Fruit fly (Drosophila melanogaster) whole organism, embryonic: Measurements from ENCODE around the gene dib.
A peak's percentile ranks its signal among the peaks of the same experiment; 100 is the strongest.

Experiments used
- Atf3 ChIP-seq: fragments of 200-800 bp; sonication (Bioruptor generic); optimal IDR thresholded peaks from 3 replicates; lab custom pipeline; 2016; ENCODE audit warnings: missing biosample characterization, missing genetic modification characterization
- CG1024 ChIP-seq: fragments of 200-800 bp; sonication (Bioruptor generic); IDR thresholded peaks from 2 replicates; pipeline ENCODE4 v1.3.6; 2022; ENCODE audit warnings: missing biosample characterization, missing genetic modification characterization
- CG10366 ChIP-seq: fragments of 200-800 bp; sonication (Bioruptor generic); IDR thresholded peaks from 2 replicates; pipeline ENCODE4 v1.3.6; 2022; ENCODE audit warnings: missing biosample characterization, missing genetic modification characterization
- CG10431 ChIP-seq: fragments of 200-800 bp; sonication (Bioruptor generic); optimal IDR thresholded peaks from 3 replicates; lab custom pipeline; 2018; ENCODE audit warnings: missing biosample characterization, mild to moderate bottlenecking, missing genetic modification characterization
- CG10654 ChIP-seq: fragments of 200-800 bp; sonication (Bioruptor generic); optimal IDR thresholded peaks from 2 replicates; lab custom pipeline; 2016; ENCODE audit warnings: missing biosample characterization, missing genetic modification characterization
- CG12769 ChIP-seq: fragments of 200-800 bp; sonication (Bioruptor generic); optimal IDR thresholded peaks from 2 replicates; lab custom pipeline; 2019; ENCODE audit warnings: missing biosample characterization, mild to moderate bottlenecking, missing genetic modification characterization, moderate library complexity
- CG13287 ChIP-seq: fragments of 200-800 bp; sonication (Bioruptor generic); IDR thresholded peaks from 2 replicates; pipeline ENCODE4 v1.3.6; 2022; ENCODE audit warnings: missing biosample characterization, missing genetic modification characterization; ENCODE audit not compliant: partially characterized antibody
- CG14710 ChIP-seq: fragments of 200-800 bp; sonication (Bioruptor generic); optimal IDR thresholded peaks from 3 replicates; lab custom pipeline; 2019; ENCODE audit warnings: missing biosample characterization, mild to moderate bottlenecking, missing genetic modification characterization, moderate library complexity
- CG17186 ChIP-seq: fragments of 200-800 bp; sonication (Bioruptor generic); optimal IDR thresholded peaks from 3 replicates; lab custom pipeline; 2017; ENCODE audit warnings: missing biosample characterization, missing genetic modification reagents, missing genetic modification characterization
- CG1832 ChIP-seq: fragments of 200-800 bp; sonication (Bioruptor generic); optimal IDR thresholded peaks from 2 replicates; lab custom pipeline; 2017; ENCODE audit warnings: missing biosample characterization, mild to moderate bottlenecking, missing genetic modification characterization, inconsistent platforms
- CG18476 ChIP-seq: fragments of 200-800 bp; sonication (Bioruptor generic); optimal IDR thresholded peaks from 2 replicates; lab custom pipeline; 2016; ENCODE audit warnings: missing biosample characterization, mild to moderate bottlenecking, missing genetic modification characterization
- CG2116 ChIP-seq: fragments of 200-800 bp; sonication (Bioruptor generic); optimal IDR thresholded peaks from 3 replicates; lab custom pipeline; 2018; ENCODE audit warnings: missing biosample characterization, mild to moderate bottlenecking, missing genetic modification characterization
- CG2712 ChIP-seq: fragments of 200-800 bp; optimal IDR thresholded peaks from 3 replicates; lab custom pipeline; 2019; ENCODE audit warnings: missing biosample characterization, mild to moderate bottlenecking, missing genetic modification characterization, moderate library complexity
- CG32772 ChIP-seq: fragments of 200-800 bp; sonication (Bioruptor generic); IDR thresholded peaks from 2 replicates; pipeline ENCODE4 v1.3.6; 2022; ENCODE audit warnings: missing biosample characterization, missing genetic modification characterization
- CG4360 ChIP-seq: fragments of 200-800 bp; sonication (Bioruptor generic); IDR thresholded peaks from 2 replicates; pipeline ENCODE4 v1.3.6; 2022; ENCODE audit warnings: missing biosample characterization, missing genetic modification characterization
- CG7786 ChIP-seq: fragments of 200-800 bp; sonication (Bioruptor generic); optimal IDR thresholded peaks from 2 replicates; lab custom pipeline; 2016; ENCODE audit warnings: missing biosample characterization, missing genetic modification characterization
- CG8478 ChIP-seq: fragments of >200 bp; optimal IDR thresholded peaks from 2 replicates; lab custom pipeline; 2018
- CG8765 ChIP-seq: fragments of 200-800 bp; sonication (Bioruptor generic); IDR thresholded peaks from 2 replicates; pipeline ENCODE4 v1.3.6; 2022; ENCODE audit warnings: missing biosample characterization, missing genetic modification characterization
- Deaf1 ChIP-seq: fragments of 200-800 bp; optimal IDR thresholded peaks from 3 replicates; lab custom pipeline; 2019; ENCODE audit warnings: missing biosample characterization, mild to moderate bottlenecking, missing genetic modification characterization, moderate library complexity
- Dref ChIP-seq: fragments of 200-800 bp; sonication (Bioruptor generic); IDR thresholded peaks from 2 replicates; pipeline ENCODE4 v1.3.6; 2022; ENCODE audit warnings: missing biosample characterization, missing genetic modification characterization
- E2f2 ChIP-seq: fragments of 200-800 bp; sonication (Bioruptor generic); IDR thresholded peaks from 2 replicates; pipeline ENCODE4 v1.3.6; 2022; ENCODE audit warnings: missing biosample characterization, missing genetic modification characterization
- Ets65A ChIP-seq: fragments of 200-800 bp; sonication (Bioruptor generic); peaks from one replicate; lab custom pipeline; 2016; ENCODE audit warnings: missing biosample characterization, missing genetic modification characterization
- Gug ChIP-seq: fragments of 200-800 bp; sonication (Bioruptor generic); IDR thresholded peaks from 4 replicates; pipeline ENCODE4 v1.3.6; 2022; ENCODE audit warnings: missing biosample characterization, missing genetic modification characterization
- HLHmδ ChIP-seq: fragments of 200-800 bp; sonication (Bioruptor generic); optimal IDR thresholded peaks from 2 replicates; lab custom pipeline; 2018; ENCODE audit warnings: missing biosample characterization, mild to moderate bottlenecking, missing genetic modification characterization, moderate library complexity
- Hey ChIP-seq: fragments of 200-800 bp; sonication (Bioruptor generic); optimal IDR thresholded peaks from 3 replicates; lab custom pipeline; 2018; ENCODE audit warnings: missing biosample characterization, mild to moderate bottlenecking, missing genetic modification characterization
- Oli ChIP-seq: fragments of 200-800 bp; sonication (Bioruptor generic); optimal IDR thresholded peaks from 2 replicates; lab custom pipeline; 2018; ENCODE audit warnings: missing biosample characterization, mild to moderate bottlenecking, missing genetic modification characterization, moderate library complexity
- Sin3A ChIP-seq: fragments of >200 bp; optimal IDR thresholded peaks from 2 replicates; lab custom pipeline; 2018
- Sox100B ChIP-seq: fragments of 200-800 bp; sonication (Bioruptor generic); optimal IDR thresholded peaks from 3 replicates; lab custom pipeline; 2018; ENCODE audit warnings: missing biosample characterization, mild to moderate bottlenecking, missing genetic modification characterization
- ash1 ChIP-seq: fragments of 200-800 bp; sonication (Bioruptor generic); optimal IDR thresholded peaks from 2 replicates; lab custom pipeline; 2018; ENCODE audit warnings: missing biosample characterization, mild to moderate bottlenecking, missing genetic modification characterization
- bbx ChIP-seq: fragments of 200-800 bp; sonication (Bioruptor generic); IDR thresholded peaks from 2 replicates; pipeline ENCODE4 v1.3.6; 2022; ENCODE audit warnings: missing biosample characterization, missing genetic modification characterization; ENCODE audit not compliant: partially characterized antibody
- bowl ChIP-seq: fragments of 200-800 bp; sonication (Bioruptor generic); IDR thresholded peaks from 2 replicates; pipeline ENCODE4 v1.3.6; 2022; ENCODE audit warnings: missing biosample characterization, missing genetic modification characterization
- bsh ChIP-seq, 2 experiments: fragments of 200-800 bp; sonication (Bioruptor generic); optimal IDR thresholded peaks; 2 replicates each; lab custom pipeline; 2017 to 2018; ENCODE audit warnings: mild to moderate bottlenecking in 2 of 2, missing biosample characterization in 2 of 2, missing genetic modification characterization in 2 of 2, moderate library complexity in 1 of 2
- cad ChIP-seq: fragments of >200 bp; optimal IDR thresholded peaks from 2 replicates; lab custom pipeline; 2017; ENCODE audit warnings: missing biosample characterization, missing genetic modification characterization
- corto ChIP-seq: fragments of 200-800 bp; sonication (Bioruptor generic); optimal IDR thresholded peaks from 2 replicates; lab custom pipeline; 2016; ENCODE audit warnings: missing biosample characterization, mild to moderate bottlenecking, missing genetic modification characterization, moderate library complexity
- crol ChIP-seq: fragments of 200-800 bp; sonication (Bioruptor generic); IDR thresholded peaks from 2 replicates; pipeline ENCODE4 v1.3.6; 2022; ENCODE audit warnings: missing biosample characterization, missing genetic modification characterization
- ems ChIP-seq: fragments of 200-800 bp; sonication (Bioruptor generic); optimal IDR thresholded peaks from 3 replicates; lab custom pipeline; 2016; ENCODE audit warnings: missing biosample characterization, missing genetic modification characterization
- gro ChIP-seq: fragments of 200-800 bp; sonication (Bioruptor generic); optimal IDR thresholded peaks from 2 replicates; lab custom pipeline; 2016; ENCODE audit warnings: missing biosample characterization, missing genetic modification characterization
- gsb-n ChIP-seq: fragments of 200-800 bp; sonication (Bioruptor generic); optimal IDR thresholded peaks from 3 replicates; lab custom pipeline; 2018; ENCODE audit warnings: missing biosample characterization, mild to moderate bottlenecking, missing genetic modification characterization
- lmd ChIP-seq: fragments of 200-800 bp; sonication (Bioruptor generic); IDR thresholded peaks from 2 replicates; pipeline ENCODE4 v1.3.6; 2022; ENCODE audit warnings: missing biosample characterization, missing genetic modification characterization
- nerfin-1 ChIP-seq: fragments of 200-800 bp; sonication (Bioruptor generic); optimal IDR thresholded peaks from 3 replicates; lab custom pipeline; 2019; ENCODE audit warnings: missing biosample characterization, mild to moderate bottlenecking, missing genetic modification characterization, moderate library complexity
- nom ChIP-seq: fragments of 200-800 bp; sonication (Bioruptor generic); optimal IDR thresholded peaks from 2 replicates; lab custom pipeline; 2017; ENCODE audit warnings: missing biosample characterization, missing genetic modification characterization, mild to moderate bottlenecking, moderate library complexity, missing genetic modification reagents
- org-1 ChIP-seq: fragments of 200-800 bp; sonication (Bioruptor generic); optimal IDR thresholded peaks from 2 replicates; lab custom pipeline; 2017; ENCODE audit warnings: missing biosample characterization, missing genetic modification characterization
- pros ChIP-seq: fragments of 200-800 bp; sonication (Bioruptor generic); optimal IDR thresholded peaks from 3 replicates; lab custom pipeline; 2019; ENCODE audit warnings: missing biosample characterization, mild to moderate bottlenecking, missing genetic modification characterization, moderate library complexity
- row ChIP-seq: fragments of 200-800 bp; sonication (Bioruptor generic); IDR thresholded peaks from 3 replicates; pipeline ENCODE4 v1.3.6; 2022; ENCODE audit warnings: missing biosample characterization, missing genetic modification characterization
- salm ChIP-seq: fragments of 200-800 bp; sonication (Bioruptor generic); optimal IDR thresholded peaks from 2 replicates; lab custom pipeline; 2018; ENCODE audit warnings: missing biosample characterization, mild to moderate bottlenecking, missing genetic modification characterization
- sima ChIP-seq: fragments of 200-800 bp; sonication (Bioruptor generic); optimal IDR thresholded peaks from 2 replicates; lab custom pipeline; 2016; ENCODE audit warnings: missing biosample characterization, missing genetic modification characterization
- toy ChIP-seq: fragments of 200-800 bp; sonication (Bioruptor generic); IDR thresholded peaks from 2 replicates; pipeline ENCODE4 v1.3.6; 2022; ENCODE audit warnings: missing biosample characterization, missing genetic modification characterization
- tup ChIP-seq: fragments of 200-800 bp; sonication (Bioruptor generic); optimal IDR thresholded peaks from 2 replicates; lab custom pipeline; 2016; ENCODE audit warnings: missing biosample characterization, mild to moderate bottlenecking, missing genetic modification characterization, moderate library complexity
- usp ChIP-seq: fragments of >200 bp; optimal IDR thresholded peaks from 2 replicates; lab custom pipeline; 2017; ENCODE audit warnings: missing biosample characterization, missing genetic modification characterization
- vfl ChIP-seq: fragments of 200-800 bp; sonication (Bioruptor generic); optimal IDR thresholded peaks from 2 replicates; lab custom pipeline; 2016; ENCODE audit warnings: missing biosample characterization, missing genetic modification characterization
- vvl ChIP-seq: fragments of 200-800 bp; sonication (Bioruptor generic); IDR thresholded peaks from 2 replicates; pipeline ENCODE4 v1.3.6; 2022; ENCODE audit warnings: missing biosample characterization, missing genetic modification characterization

dib gene

dm6 chr3L:4080278-4080677 is 18.2 kb downstream of the dib start (continued):
- TF ChIP-seq Sox100B (GFP tag; lab: Kevin White, UChicago) (peak; percentile 20), nom (GFP tag; lab: Kevin White, UChicago) (no peak), CG10431 (GFP tag; lab: Kevin White, UChicago) (no peak), CG17186 (GFP tag; lab: Kevin White, UChicago) (no peak), bbx (GFP tag; lab: Robert Waterston, UW) (no peak), CG14710 (peak; percentile 14)

DNA sequence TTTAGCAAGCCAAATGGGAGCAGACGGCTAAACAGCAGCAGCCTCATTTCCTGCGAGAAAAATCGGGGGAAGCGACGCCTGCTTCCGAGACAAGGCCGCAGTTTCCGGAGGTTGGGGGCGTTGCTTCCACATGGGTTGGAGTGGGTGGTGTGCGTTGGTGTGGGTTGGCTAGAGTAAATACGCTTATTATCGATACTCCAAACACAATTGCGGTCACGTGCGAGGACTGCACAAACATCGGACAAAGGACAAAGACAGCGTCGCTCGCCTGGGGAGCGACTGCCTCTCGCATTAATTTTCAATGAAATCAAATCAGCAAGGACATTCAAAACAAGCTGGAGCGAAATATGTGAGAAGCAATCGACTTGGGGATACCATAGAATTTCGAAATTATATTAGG is 19.2 kb downstream of the dib start:
- TF ChIP-seq CG2116 (GFP tag; lab: Kevin White, UChicago) = no peak
- no peak for TF ChIP-seq CG18476
- no peak for TF ChIP-seq CG32772 (GFP tag; lab: Robert Waterston, UW)
- no peak for TF ChIP-seq corto
- TF ChIP-seq CG8478 (lab: Kevin White, UChicago) = no peak
- TF ChIP-seq CG1832 (GFP tag; lab: Kevin White, UChicago) = no peak
- TF ChIP-seq CG1024 (GFP tag; lab: Robert Waterston, UW) = no peak
- no peak for TF ChIP-seq ash1 (GFP tag; lab: Kevin White, UChicago)
- 0 out of 3 replicates have a peak, but pooled peaks have one; percentile 8 for TF ChIP-seq row
- TF ChIP-seq CG7786 (GFP tag; lab: Kevin White, UChicago) = no peak
- TF ChIP-seq bsh (GFP tag; optimal IDR thresholded peaks at IDR 0.05; lab: Kevin White, UChicago) = no peak
- peak; percentile 91 for TF ChIP-seq Hey
- no peak for TF ChIP-seq tup (GFP tag; lab: Kevin White, UChicago)
- TF ChIP-seq Oli (tag; lab: Kevin White, UChicago) = no peak
- TF ChIP-seq usp (GFP tag; lab: Kevin White, UChicago) = no peak

dm6 chr3L:4083442-4083841 is 21.4 kb downstream of the dib start:
- no peak for TF ChIP-seq Atf3 (GFP tag; lab: Kevin White, UChicago)
- TF ChIP-seq Dref (GFP tag; lab: Robert Waterston, UW) = 0 out of 2 replicates have a peak, but pooled peaks have one; percentile 17
- no peak for TF ChIP-seq Sin3A (lab: Kevin White, UChicago)
- TF ChIP-seq E2f2 (GFP tag; lab: Robert Waterston, UW) = no peak
- TF ChIP-seq Gug (GFP tag; lab: Robert Waterston, UW) = no peak
- no peak for TF ChIP-seq CG2712 (tag; lab: Kevin White, UChicago)
- peak; percentile 79 for TF ChIP-seq gsb-n (tag; lab: Kevin White, UChicago)
- TF ChIP-seq toy (GFP tag; lab: Robert Waterston, UW) = no peak
- TF ChIP-seq gro (GFP tag; lab: Kevin White, UChicago) = no peak
- no peak for TF ChIP-seq sima (GFP tag; lab: Kevin White, UChicago)
- no peak for TF ChIP-seq crol (GFP tag; lab: Robert Waterston, UW)
- no peak for TF ChIP-seq CG10654 (GFP tag; lab: Kevin White, UChicago)
- TF ChIP-seq cad = no peak
- no peak for TF ChIP-seq CG13287 (GFP tag; lab: Robert Waterston, UW)
- TF ChIP-seq vfl (GFP tag; lab: Kevin White, UChicago) = no peak
- TF ChIP-seq ems (GFP tag; lab: Kevin White, UChicago) = no peak
- TF ChIP-seq salm = no peak
- TF ChIP-seq lmd (GFP tag; lab: Robert Waterston, UW) = no peak
- TF ChIP-seq CG4360 (GFP tag; lab: Robert Waterston, UW) = no peak
- no peak for TF ChIP-seq HLHmδ (GFP tag; lab: Kevin White, UChicago)
- peak; percentile 10 for TF ChIP-seq nerfin-1 (tag; lab: Kevin White, UChicago)
- TF ChIP-seq CG10366 (GFP tag; lab: Robert Waterston, UW) = no peak
- TF ChIP-seq Hey = peak; percentile 94
- TF ChIP-seq org-1 (GFP tag; lab: Kevin White, UChicago) = no peak
- no peak for TF ChIP-seq CG8765 (GFP tag; lab: Robert Waterston, UW)
- TF ChIP-seq pros = peak; percentile 57
- no peak for TF ChIP-seq bowl (GFP tag; lab: Robert Waterston, UW)
- TF ChIP-seq vvl (GFP tag; lab: Robert Waterston, UW) = no peak
- peak; percentile 28 for TF ChIP-seq Deaf1 (tag; lab: Kevin White, UChicago)
- no peak for TF ChIP-seq CG12769 (tag; lab: Kevin White, UChicago)
- no peak for TF ChIP-seq Ets65A (GFP tag; lab: Kevin White, UChicago)
